Fruit fly (Drosophila melanogaster) whole organism, embryonic: ENCODE results near the gene CG15186.
A peak's percentile ranks its signal among the peaks of the same experiment; 100 is the strongest.

Experiments used
- Aef1 ChIP-seq: fragments of 200-800 bp; sonication (Bioruptor generic); IDR thresholded peaks from 3 replicates; pipeline ENCODE4 v1.3.6; 2022; ENCODE audit warnings: missing biosample characterization, missing genetic modification characterization
- Atf-2 ChIP-seq: fragments of 200-800 bp; sonication (Bioruptor generic); optimal IDR thresholded peaks from 2 replicates; lab custom pipeline; 2016; ENCODE audit warnings: missing biosample characterization, missing genetic modification characterization
- CG10321 ChIP-seq: fragments of 200-800 bp; sonication (Bioruptor generic); IDR thresholded peaks from 2 replicates; pipeline ENCODE4 v1.3.6; 2022; ENCODE audit warnings: missing biosample characterization, missing genetic modification characterization
- CG10366 ChIP-seq: fragments of 200-800 bp; sonication (Bioruptor generic); IDR thresholded peaks from 2 replicates; pipeline ENCODE4 v1.3.6; 2022; ENCODE audit warnings: missing biosample characterization, missing genetic modification characterization
- CG12155 ChIP-seq: fragments of 200-800 bp; sonication (Bioruptor generic); optimal IDR thresholded peaks from 3 replicates; lab custom pipeline; 2016; ENCODE audit warnings: missing biosample characterization, missing genetic modification characterization
- CG12769 ChIP-seq: fragments of 200-800 bp; sonication (Bioruptor generic); optimal IDR thresholded peaks from 2 replicates; lab custom pipeline; 2019; ENCODE audit warnings: missing biosample characterization, mild to moderate bottlenecking, missing genetic modification characterization, moderate library complexity
- CG13287 ChIP-seq: fragments of 200-800 bp; sonication (Bioruptor generic); IDR thresholded peaks from 2 replicates; pipeline ENCODE4 v1.3.6; 2022; ENCODE audit warnings: missing biosample characterization, missing genetic modification characterization; ENCODE audit not compliant: partially characterized antibody
- CG13894 ChIP-seq: fragments of 200-800 bp; sonication (Bioruptor generic); optimal IDR thresholded peaks from 3 replicates; lab custom pipeline; 2018; ENCODE audit warnings: missing biosample characterization, mild to moderate bottlenecking, missing genetic modification characterization, moderate library complexity
- CG14014 ChIP-seq: fragments of 200-800 bp; sonication (Bioruptor generic); IDR thresholded peaks from 2 replicates; pipeline ENCODE4 v1.3.6; 2022; ENCODE audit warnings: missing biosample characterization, missing genetic modification characterization
- CG14050 ChIP-seq: fragments of 200-800 bp; sonication (Bioruptor generic); IDR thresholded peaks from 3 replicates; pipeline ENCODE4 v1.3.6; 2022; ENCODE audit warnings: missing biosample characterization, missing genetic modification characterization
- CG14860 ChIP-seq: fragments of 200-800 bp; sonication (Bioruptor generic); IDR thresholded peaks from 3 replicates; pipeline ENCODE4 v1.3.6; 2022; ENCODE audit warnings: missing biosample characterization, missing genetic modification characterization; ENCODE audit not compliant: partially characterized antibody
- CG18599 ChIP-seq: fragments of 200-800 bp; sonication (Bioruptor generic); optimal IDR thresholded peaks from 3 replicates; lab custom pipeline; 2017; ENCODE audit warnings: missing biosample characterization, missing genetic modification characterization, mild to moderate bottlenecking, moderate library complexity, missing genetic modification reagents
- CG2120 ChIP-seq: fragments of 200-800 bp; sonication (Bioruptor generic); optimal IDR thresholded peaks from 3 replicates; lab custom pipeline; 2016; ENCODE audit warnings: missing biosample characterization, missing genetic modification characterization
- CG3163 ChIP-seq: fragments of 200-800 bp; sonication (Bioruptor generic); optimal IDR thresholded peaks from 3 replicates; lab custom pipeline; 2016; ENCODE audit warnings: missing biosample characterization, missing genetic modification characterization
- CG5953 ChIP-seq: fragments of 200-800 bp; sonication (Bioruptor generic); IDR thresholded peaks from 2 replicates; pipeline ENCODE4 v1.3.6; 2022; ENCODE audit warnings: missing biosample characterization, missing genetic modification characterization
- CG7928 ChIP-seq: fragments of 200-800 bp; sonication (Bioruptor generic); optimal IDR thresholded peaks from 2 replicates; lab custom pipeline; 2017; ENCODE audit warnings: missing biosample characterization, mild to moderate bottlenecking, missing genetic modification characterization
- CG8765 ChIP-seq: fragments of 200-800 bp; sonication (Bioruptor generic); IDR thresholded peaks from 2 replicates; pipeline ENCODE4 v1.3.6; 2022; ENCODE audit warnings: missing biosample characterization, missing genetic modification characterization
- CG9437 ChIP-seq: fragments of 200-800 bp; sonication (Bioruptor generic); optimal IDR thresholded peaks from 2 replicates; lab custom pipeline; 2018; ENCODE audit warnings: missing biosample characterization, mild to moderate bottlenecking, missing genetic modification characterization
- CG9876 ChIP-seq: fragments of 200-800 bp; sonication (Bioruptor generic); optimal IDR thresholded peaks from 2 replicates; lab custom pipeline; 2016; ENCODE audit warnings: missing biosample characterization, missing genetic modification characterization
- Dad ChIP-seq: fragments of 200-800 bp; sonication (Bioruptor generic); optimal IDR thresholded peaks from 3 replicates; lab custom pipeline; 2016; ENCODE audit warnings: missing biosample characterization, missing genetic modification characterization
- E2f1 ChIP-seq: fragments of 200-800 bp; sonication (Bioruptor generic); IDR thresholded peaks from 2 replicates; pipeline ENCODE4 v1.3.6; 2022; ENCODE audit warnings: missing biosample characterization, missing genetic modification characterization
- Eip74EF ChIP-seq, 2 experiments: fragments of 200-800 bp in 1 of 2; fragments of >200 bp in 1 of 2; sonication (Bioruptor generic) in 1 of 2; optimal IDR thresholded peaks; 2 replicates each; lab custom pipeline; 2017 to 2019; ENCODE audit warnings: missing biosample characterization in 2 of 2, missing genetic modification characterization in 2 of 2, mild to moderate bottlenecking in 1 of 2, moderate library complexity in 1 of 2
- Ets97D ChIP-seq: fragments of 200-800 bp; sonication (Bioruptor generic); optimal IDR thresholded peaks from 3 replicates; lab custom pipeline; 2016; ENCODE audit warnings: missing biosample characterization, missing genetic modification characterization
- Hsf ChIP-seq: fragments of 200-800 bp; sonication (Bioruptor generic); optimal IDR thresholded peaks from 3 replicates; lab custom pipeline; 2016; ENCODE audit warnings: missing biosample characterization, missing genetic modification characterization
- Max ChIP-seq: fragments of 200-800 bp; sonication (Bioruptor generic); optimal IDR thresholded peaks from 2 replicates; lab custom pipeline; 2016; ENCODE audit warnings: missing biosample characterization, mild to moderate bottlenecking, missing genetic modification characterization
- Med ChIP-seq: fragments of 200-800 bp; sonication (Bioruptor generic); peaks from one replicate; lab custom pipeline; 2016; ENCODE audit warnings: missing biosample characterization, missing genetic modification characterization, mild to moderate bottlenecking, inconsistent platforms, moderate library complexity
- NFAT ChIP-seq: fragments of 200-800 bp; sonication (Bioruptor generic); IDR thresholded peaks from 2 replicates; pipeline ENCODE4 v1.3.6; 2022; ENCODE audit warnings: missing biosample characterization, missing genetic modification characterization
- Opbp ChIP-seq: fragments of 200-800 bp; sonication (Bioruptor generic); IDR thresholded peaks from 3 replicates; pipeline ENCODE4 v1.3.6; 2022; ENCODE audit warnings: missing biosample characterization, missing genetic modification characterization; ENCODE audit not compliant: partially characterized antibody
- Pdp1 ChIP-seq, 2 experiments: fragments of 200-800 bp; sonication (Bioruptor generic); optimal IDR thresholded peaks; 3 replicates each; lab custom pipeline; 2016; ENCODE audit warnings: missing biosample characterization in 2 of 2, missing genetic modification characterization in 2 of 2, mild to moderate bottlenecking in 1 of 2, moderate library complexity in 1 of 2
- Rx ChIP-seq: fragments of 200-800 bp; sonication (Bioruptor generic); IDR thresholded peaks from 2 replicates; pipeline ENCODE4 v1.3.6; 2022; ENCODE audit warnings: missing biosample characterization, missing genetic modification characterization
- Sox102F ChIP-seq: fragments of 200-800 bp; sonication (Bioruptor generic); optimal IDR thresholded peaks from 2 replicates; lab custom pipeline; 2018; ENCODE audit warnings: missing biosample characterization, mild to moderate bottlenecking, missing genetic modification characterization, moderate library complexity
- Vsx1 ChIP-seq: fragments of 200-800 bp; sonication (Bioruptor generic); optimal IDR thresholded peaks from 2 replicates; lab custom pipeline; 2017; ENCODE audit warnings: missing biosample characterization, mild to moderate bottlenecking, missing genetic modification characterization, missing genetic modification reagents
- Xbp1 ChIP-seq: fragments of 200-800 bp; sonication (Bioruptor generic); optimal IDR thresholded peaks from 3 replicates; lab custom pipeline; 2016; ENCODE audit warnings: missing biosample characterization, mild to moderate bottlenecking, missing genetic modification characterization
- ap ChIP-seq: fragments of 200-800 bp; sonication (Bioruptor generic); IDR thresholded peaks from 2 replicates; pipeline ENCODE4 v1.3.6; 2022; ENCODE audit warnings: missing biosample characterization, missing genetic modification characterization
- fu2 ChIP-seq: fragments of 200-800 bp; sonication (Bioruptor generic); optimal IDR thresholded peaks from 2 replicates; lab custom pipeline; 2016; ENCODE audit warnings: missing biosample characterization, missing genetic modification characterization
- grau ChIP-seq: fragments of 200-800 bp; optimal IDR thresholded peaks from 3 replicates; lab custom pipeline; 2019; ENCODE audit warnings: missing biosample characterization, mild to moderate bottlenecking, missing genetic modification characterization, moderate library complexity
- her ChIP-seq: fragments of 200-800 bp; sonication (Bioruptor generic); optimal IDR thresholded peaks from 2 replicates; lab custom pipeline; 2016; ENCODE audit warnings: missing biosample characterization, missing genetic modification characterization
- kah ChIP-seq: fragments of 200-800 bp; sonication (Bioruptor generic); optimal IDR thresholded peaks from 2 replicates; lab custom pipeline; 2018; ENCODE audit warnings: missing biosample characterization, mild to moderate bottlenecking, missing genetic modification characterization
- knrl ChIP-seq: fragments of 200-800 bp; sonication (Bioruptor generic); IDR thresholded peaks from 3 replicates; pipeline ENCODE4 v1.3.6; 2022; ENCODE audit warnings: missing biosample characterization, missing genetic modification characterization; ENCODE audit not compliant: partially characterized antibody
- mam ChIP-seq: fragments of 200-800 bp; sonication (Bioruptor generic); optimal IDR thresholded peaks from 3 replicates; lab custom pipeline; 2016; ENCODE audit warnings: missing biosample characterization, missing genetic modification characterization
- nerfin-2 ChIP-seq: fragments of 200-800 bp; sonication (Bioruptor generic); IDR thresholded peaks from 2 replicates; pipeline ENCODE4 v1.3.6; 2022; ENCODE audit warnings: missing biosample characterization, missing genetic modification characterization; ENCODE audit not compliant: partially characterized antibody
- pho ChIP-seq: fragments of 200-800 bp; sonication (Bioruptor generic); optimal IDR thresholded peaks from 2 replicates; lab custom pipeline; 2016; ENCODE audit warnings: missing biosample characterization, missing genetic modification characterization
- pita ChIP-seq: fragments of 200-800 bp; sonication (Bioruptor generic); optimal IDR thresholded peaks from 2 replicates; lab custom pipeline; 2017; ENCODE audit warnings: missing biosample characterization, mild to moderate bottlenecking, missing genetic modification characterization
- prd ChIP-seq, 3 experiments: fragments of >200 bp in 2 of 3; fragments of 200-800 bp in 1 of 3; sonication (Bioruptor generic) in 1 of 3; optimal IDR thresholded peaks in 2 of 3; IDR thresholded peaks in 1 of 3; 2 replicates in 2 of 3; 3 replicates in 1 of 3; pipeline versions ENCODE4 v1.3.6 to Lab custom; 2017 to 2022; ENCODE audit warnings: missing biosample characterization in 1 of 3, missing genetic modification characterization in 1 of 3
- sisA ChIP-seq: fragments of 200-800 bp; sonication (Bioruptor generic); IDR thresholded peaks from 2 replicates; pipeline ENCODE4 v1.3.6; 2022; ENCODE audit warnings: missing biosample characterization, missing genetic modification characterization
- stc ChIP-seq: fragments of 200-800 bp; sonication (Bioruptor generic); IDR thresholded peaks from 2 replicates; pipeline ENCODE4 v1.3.6; 2022; ENCODE audit warnings: missing biosample characterization, missing genetic modification characterization
- sug ChIP-seq: fragments of 200-800 bp; optimal IDR thresholded peaks from 2 replicates; lab custom pipeline; 2019; ENCODE audit warnings: missing biosample characterization, mild to moderate bottlenecking, missing genetic modification characterization, moderate library complexity
- trem ChIP-seq: fragments of 200-800 bp; optimal IDR thresholded peaks from 3 replicates; lab custom pipeline; 2019; ENCODE audit warnings: missing biosample characterization, mild to moderate bottlenecking, missing genetic modification characterization, moderate library complexity
- wor ChIP-seq: fragments of 200-800 bp; sonication (Bioruptor generic); IDR thresholded peaks from 2 replicates; pipeline ENCODE4 v1.3.6; 2022; ENCODE audit warnings: missing biosample characterization, missing genetic modification characterization
- zen2 ChIP-seq: fragments of 200-800 bp; sonication (Bioruptor generic); IDR thresholded peaks from 3 replicates; pipeline ENCODE4 v1.3.6; 2022; ENCODE audit warnings: missing biosample characterization, missing genetic modification characterization; ENCODE audit not compliant: partially characterized antibody

The CG15186 gene

DNA sequence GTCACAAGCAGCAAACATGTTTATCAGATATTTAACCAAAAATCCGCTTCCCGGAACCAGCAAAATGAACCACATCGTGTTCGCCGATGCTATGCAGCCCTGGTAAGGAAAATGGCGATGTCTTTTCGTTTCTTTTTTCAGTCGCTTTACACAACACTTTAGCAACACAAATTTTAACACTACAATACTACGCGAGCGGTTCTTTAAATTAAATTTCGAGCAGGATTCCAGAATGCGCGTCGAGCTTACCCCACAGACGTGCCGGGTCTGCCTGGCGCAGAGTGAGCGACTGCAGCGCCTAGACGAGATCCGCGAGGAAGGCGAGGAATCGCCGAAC is 21.1 kb upstream of the CG15186 start, which contains the start of gene Zif (continued):
- TF ChIP-seq sisA (GFP tag; lab: Robert Waterston, UW) (peak; percentile 43; the same call in 1 of the 2 replicates), pho (GFP tag; lab: Kevin White, UChicago) (peak; percentile 53), sug (tag; lab: Kevin White, UChicago) (peak; percentile 17), Vsx1 (GFP tag; lab: Kevin White, UChicago) (no peak), grau (tag; lab: Kevin White, UChicago) (no peak), prd (optimal IDR thresholded peaks at IDR 0.05; lab: Kevin White, UChicago) (no peak), prd (GFP tag; IDR thresholded peaks at IDR 0.05; lab: Robert Waterston, UW) (peak; percentile 32; the same call in 1 of the 3 replicates), CG12155 (GFP tag; lab: Kevin White, UChicago) (peak; percentile 52), Pdp1 (GFP tag; optimal IDR thresholded peaks at IDR 0.05; lab: Kevin White, UChicago) (peak; percentile 47 to 76), CG8765 (GFP tag; lab: Robert Waterston, UW) (no peak), CG12769 (no peak), pita (GFP tag; lab: Kevin White, UChicago) (no peak), ap (GFP tag; lab: Robert Waterston, UW) (no peak), CG10321 (peak; percentile 48; the same call in 1 of the 2 replicates), wor (GFP tag; lab: Robert Waterston, UW) (no peak), CG3163 (GFP tag; lab: Kevin White, UChicago) (peak; percentile 21), kah (GFP tag; lab: Kevin White, UChicago) (no peak), her (GFP tag; lab: Kevin White, UChicago) (peak; percentile 41), CG13287 (GFP tag; lab: Robert Waterston, UW) (peak; percentile 30; the same call in 1 of the 2 replicates), CG10366 (GFP tag; lab: Robert Waterston, UW) (peak; percentile 43), Rx (GFP tag; lab: Robert Waterston, UW) (peak; percentile 52; the same call in 1 of the 2 replicates), Eip74EF (GFP tag; optimal IDR thresholded peaks at IDR 0.05; lab: Kevin White, UChicago) (no peak), Med (GFP tag; lab: Kevin White, UChicago) (peak; percentile 95), Ets97D (peak; percentile 35), Sox102F (GFP tag; lab: Kevin White, UChicago) (no peak), E2f1 (GFP tag; lab: Robert Waterston, UW) (0 out of 2 replicates have a peak, but pooled peaks have one; percentile 18), CG2120 (peak; percentile 76), CG7928 (GFP tag; lab: Kevin White, UChicago) (peak; percentile 91), NFAT (GFP tag; lab: Robert Waterston, UW) (peak; percentile 72), CG18599 (no peak), stc (GFP tag; lab: Robert Waterston, UW) (no peak), CG9876 (GFP tag; lab: Kevin White, UChicago) (peak; percentile 4), CG14014 (GFP tag; lab: Robert Waterston, UW) (peak; percentile 34; the same call in 1 of the 2 replicates), Opbp (GFP tag; lab: Robert Waterston, UW) (no peak; the same call in 2 of the 3 replicates), Dad (peak; percentile 34), Hsf (GFP tag; lab: Kevin White, UChicago) (peak; percentile 30), nerfin-2 (GFP tag; lab: Robert Waterston, UW) (no peak), knrl (GFP tag; lab: Robert Waterston, UW) (no peak), zen2 (GFP tag; lab: Robert Waterston, UW) (no peak), Max (peak; percentile 15), CG14860 (GFP tag; lab: Robert Waterston, UW) (no peak), fu2 (GFP tag; lab: Kevin White, UChicago) (peak; percentile 69), Atf-2 (no peak), CG13894 (tag; lab: Kevin White, UChicago) (no peak), Aef1 (0 out of 3 replicates have a peak, but pooled peaks have one; percentile 24), trem (tag; lab: Kevin White, UChicago) (peak; percentile 23), CG14050 (GFP tag; lab: Robert Waterston, UW) (peak; percentile 27; the same call in 1 of the 3 replicates), Xbp1 (peak; percentile 61), CG5953 (GFP tag; lab: Robert Waterston, UW) (no peak), mam (GFP tag; lab: Kevin White, UChicago) (peak; percentile 78), CG9437 (GFP tag; lab: Kevin White, UChicago) (peak; percentile 1)
